Worm (Caenorhabditis elegans) whole organism, L2 larva: Measurements from ENCODE around the gene C46C2.7.

Experiments used
- ZK546.5 ChIP-seq: sonication (generic microtip); optimal IDR thresholded peaks from 2 replicates; lab custom pipeline; 2017; ENCODE audit warnings: missing biosample characterization, missing genetic modification characterization
- fos-1 ChIP-seq: fragments of 150-350 bp; optimal IDR thresholded peaks from 2 replicates; lab custom pipeline; 2014; ENCODE audit warnings: missing biosample characterization, missing genetic modification characterization
- lin-13 ChIP-seq: fragments of 150-350 bp; optimal IDR thresholded peaks from 2 replicates; lab custom pipeline; 2014; ENCODE audit warnings: missing biosample characterization, missing genetic modification reagents, missing genetic modification characterization
- lin-39 ChIP-seq: fragments of 150-350 bp; optimal IDR thresholded peaks from 2 replicates; lab custom pipeline; 2014; ENCODE audit warnings: missing biosample characterization, missing genetic modification reagents, missing genetic modification characterization
- nhr-11 ChIP-seq: fragments of 150-350 bp; optimal IDR thresholded peaks from 2 replicates; lab custom pipeline; 2014; ENCODE audit warnings: missing biosample characterization, missing genetic modification characterization
- nhr-12 ChIP-seq: fragments of 150-350 bp; optimal IDR thresholded peaks from 2 replicates; lab custom pipeline; 2014; ENCODE audit warnings: missing biosample characterization, missing genetic modification characterization
- nhr-21 ChIP-seq: fragments of 150-350 bp; optimal IDR thresholded peaks from 2 replicates; lab custom pipeline; 2014; ENCODE audit warnings: missing biosample characterization, missing genetic modification characterization
- nhr-6 ChIP-seq: fragments of 150-350 bp; optimal IDR thresholded peaks from 2 replicates; lab custom pipeline; 2014; ENCODE audit warnings: missing biosample characterization, missing genetic modification characterization
- nhr-77 ChIP-seq: fragments of 150-350 bp; optimal IDR thresholded peaks from 2 replicates; lab custom pipeline; 2014; ENCODE audit warnings: missing biosample characterization, missing genetic modification characterization
- sma-9 ChIP-seq, 2 experiments: fragments of 150-350 bp in 1 of 2; sonication (generic microtip) in 1 of 2; optimal IDR thresholded peaks; 2 replicates each; lab custom pipeline; 2014 to 2016; ENCODE audit warnings: missing genetic modification characterization in 2 of 2, mild to moderate bottlenecking in 1 of 2, missing biosample characterization in 1 of 2, missing compliant biosample characterization in 1 of 2, missing genetic modification reagents in 1 of 2, moderate library complexity in 1 of 2
- snpc-4 ChIP-seq: fragments of 150-350 bp; optimal IDR thresholded peaks from 2 replicates; lab custom pipeline; 2014; ENCODE audit warnings: missing biosample characterization, missing genetic modification characterization
- unc-39 ChIP-seq: fragments of 150-350 bp; optimal IDR thresholded peaks from 2 replicates; lab custom pipeline; 2014; ENCODE audit warnings: missing biosample characterization, missing genetic modification characterization
- unc-55 ChIP-seq: fragments of 150-350 bp; sonication (generic microtip); optimal IDR thresholded peaks from 3 replicates; lab custom pipeline; 2014; ENCODE audit warnings: missing biosample characterization, missing genetic modification reagents, missing genetic modification characterization
- ztf-4 ChIP-seq: fragments of 150-350 bp; optimal IDR thresholded peaks from 2 replicates; lab custom pipeline; 2014; ENCODE audit warnings: missing biosample characterization, missing genetic modification characterization

DNA sequence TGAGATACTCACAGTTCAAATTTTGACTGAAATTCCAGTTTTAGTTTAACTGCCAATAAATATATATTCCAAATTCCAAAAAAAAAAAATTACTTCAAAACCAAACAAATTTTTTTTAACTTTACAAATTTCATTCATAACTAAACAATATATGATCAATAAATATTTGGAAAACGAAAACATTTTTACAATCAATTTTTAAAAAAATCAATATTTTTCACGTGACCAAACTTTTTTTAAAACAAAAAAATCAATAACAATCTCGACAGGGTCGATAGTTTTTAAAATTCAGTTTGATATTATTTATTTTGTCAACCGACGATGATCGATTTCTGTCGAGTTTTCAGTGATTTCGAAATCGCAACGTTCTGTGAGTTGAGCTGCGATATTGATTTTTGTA, 44.4 kb upstream of the C46C2.7 start, which contains the start of gene F23B2.7:
- TF ChIP-seq nhr-11 (tag; lab: Kevin White, UChicago) (no peak), sma-9 (GFP tag; optimal IDR thresholded peaks at IDR 0.05; lab: Kevin White, UChicago) (no peak), sma-9 (tag; optimal IDR thresholded peaks at IDR 0.05; lab: Kevin White, UChicago) (no peak), lin-39 (tag; lab: Kevin White, UChicago) (no peak), ztf-4 (tag; lab: Kevin White, UChicago) (no peak), unc-55 (GFP tag; lab: Kevin White, UChicago) (no peak), nhr-6 (tag; lab: Kevin White, UChicago) (no peak), nhr-21 (tag; lab: Kevin White, UChicago) (no peak), fos-1 (tag; lab: Kevin White, UChicago) (no peak), ZK546.5 (tag; lab: Kevin White, UChicago) (no peak), snpc-4 (tag; lab: Kevin White, UChicago) (no peak), unc-39 (no peak), nhr-77 (tag; lab: Kevin White, UChicago) (no peak), nhr-12 (no peak), lin-13 (GFP tag; lab: Kevin White, UChicago) (no peak)
